Worm (Caenorhabditis elegans) whole organism, late embryonic: ENCODE results near the gene sax-1.

Experiments used
- C38D4.7 ChIP-seq: fragments of 200-800 bp; sonication (Bioruptor generic); optimal IDR thresholded peaks from 2 replicates; lab custom pipeline; 2018; ENCODE audit warnings: mild to moderate bottlenecking, missing genetic modification characterization, moderate library complexity, missing compliant biosample characterization
- F13H6.1 ChIP-seq: sonication (generic microtip); optimal IDR thresholded peaks from 2 replicates; lab custom pipeline; 2016; ENCODE audit warnings: missing genetic modification characterization, missing compliant biosample characterization
- K02D7.2 ChIP-seq: sonication (generic microtip); optimal IDR thresholded peaks from 2 replicates; lab custom pipeline; 2017; ENCODE audit warnings: mild to moderate bottlenecking, missing genetic modification characterization, missing compliant biosample characterization
- T23F11.4 ChIP-seq: fragments of 200-800 bp; sonication (Bioruptor generic); optimal IDR thresholded peaks from 2 replicates; lab custom pipeline; 2018; ENCODE audit warnings: mild to moderate bottlenecking, missing genetic modification characterization, missing compliant biosample characterization
- Y22D7AL.16 ChIP-seq: sonication (generic microtip); optimal IDR thresholded peaks from 2 replicates; lab custom pipeline; 2016; ENCODE audit warnings: missing genetic modification characterization, missing compliant biosample characterization
- ahr-1 ChIP-seq: sonication (generic microtip); optimal IDR thresholded peaks from 2 replicates; lab custom pipeline; 2016; ENCODE audit warnings: missing genetic modification characterization, missing compliant biosample characterization
- ama-1 ChIP-seq: fragments of 150-350 bp; optimal IDR thresholded peaks from 2 replicates; lab custom pipeline; 2014
- ceh-14 ChIP-seq: sonication (generic microtip); optimal IDR thresholded peaks from 2 replicates; lab custom pipeline; 2016; ENCODE audit warnings: missing genotype, missing genetic modification characterization, missing compliant biosample characterization
- ceh-18 ChIP-seq: sonication (generic microtip); optimal IDR thresholded peaks from 2 replicates; lab custom pipeline; 2016; ENCODE audit warnings: missing genetic modification characterization, missing compliant biosample characterization
- ceh-2 ChIP-seq: sonication (generic microtip); optimal IDR thresholded peaks from 2 replicates; lab custom pipeline; 2016; ENCODE audit warnings: missing genotype, missing genetic modification characterization, missing compliant biosample characterization
- ceh-22 ChIP-seq: sonication (generic microtip); optimal IDR thresholded peaks from 2 replicates; lab custom pipeline; 2017; ENCODE audit warnings: missing biosample characterization, missing genetic modification characterization
- ceh-24 ChIP-seq: sonication (generic microtip); optimal IDR thresholded peaks from 2 replicates; lab custom pipeline; 2016; ENCODE audit warnings: mild to moderate bottlenecking, missing genetic modification characterization, missing compliant biosample characterization
- ceh-30 ChIP-seq: fragments of 150-350 bp; optimal IDR thresholded peaks from 2 replicates; lab custom pipeline; 2014; ENCODE audit warnings: missing biosample characterization, missing genetic modification characterization
- ceh-31 ChIP-seq: sonication (generic microtip); optimal IDR thresholded peaks from 2 replicates; lab custom pipeline; 2016; ENCODE audit warnings: missing genetic modification characterization, missing compliant biosample characterization
- ceh-34 ChIP-seq: sonication (generic microtip); optimal IDR thresholded peaks from 2 replicates; lab custom pipeline; 2016; ENCODE audit warnings: mild to moderate bottlenecking, missing genetic modification characterization, missing compliant biosample characterization
- ceh-45 ChIP-seq: fragments of 200-800 bp; sonication (Bioruptor generic); IDR thresholded peaks from 2 replicates; pipeline ENCODE4 v1.3.6; 2022; ENCODE audit warnings: missing genetic modification reagents, missing genetic modification characterization, missing compliant biosample characterization
- ceh-48 ChIP-seq: sonication (generic microtip); optimal IDR thresholded peaks from 2 replicates; lab custom pipeline; 2016; ENCODE audit warnings: missing genetic modification characterization, inconsistent platforms, missing compliant biosample characterization
- ceh-6 ChIP-seq: fragments of 200-800 bp; sonication (Bioruptor generic); optimal IDR thresholded peaks from 2 replicates; lab custom pipeline; 2018; ENCODE audit warnings: mild to moderate bottlenecking, missing genetic modification characterization, missing compliant biosample characterization
- ceh-9 ChIP-seq: sonication (generic microtip); optimal IDR thresholded peaks from 2 replicates; lab custom pipeline; 2016; ENCODE audit warnings: mild to moderate bottlenecking, missing genetic modification characterization, inconsistent platforms, missing compliant biosample characterization
- che-1 ChIP-seq: sonication (generic microtip); optimal IDR thresholded peaks from 2 replicates; lab custom pipeline; 2016; ENCODE audit warnings: mild to moderate bottlenecking, missing genetic modification characterization, missing compliant biosample characterization
- dmd-4 ChIP-seq: sonication (generic microtip); optimal IDR thresholded peaks from 2 replicates; lab custom pipeline; 2016; ENCODE audit warnings: borderline replicate concordance, missing genetic modification characterization, missing compliant biosample characterization
- dve-1 ChIP-seq: sonication (generic microtip); optimal IDR thresholded peaks from 2 replicates; lab custom pipeline; 2017; ENCODE audit warnings: antibody characterized with exemption, mild to moderate bottlenecking, missing genetic modification characterization, missing compliant biosample characterization
- elt-2 ChIP-seq: sonication (generic microtip); optimal IDR thresholded peaks from 2 replicates; lab custom pipeline; 2016; ENCODE audit warnings: missing genetic modification reagents, missing genetic modification characterization, missing compliant biosample characterization
- elt-4 ChIP-seq: sonication (generic microtip); optimal IDR thresholded peaks from 2 replicates; lab custom pipeline; 2016; ENCODE audit warnings: missing genetic modification characterization, missing compliant biosample characterization
- ets-4 ChIP-seq: sonication (generic microtip); optimal IDR thresholded peaks from 2 replicates; lab custom pipeline; 2016; ENCODE audit warnings: missing genetic modification characterization, missing compliant biosample characterization
- fax-1 ChIP-seq: sonication (generic microtip); optimal IDR thresholded peaks from 2 replicates; lab custom pipeline; 2016; ENCODE audit warnings: missing genotype, missing genetic modification characterization, missing compliant biosample characterization
- fkh-6 ChIP-seq: sonication (generic microtip); optimal IDR thresholded peaks from 2 replicates; lab custom pipeline; 2016; ENCODE audit warnings: missing genetic modification characterization, missing compliant biosample characterization
- hlh-13 ChIP-seq: fragments of 200-800 bp; sonication (Bioruptor generic); optimal IDR thresholded peaks from 2 replicates; lab custom pipeline; 2018; ENCODE audit warnings: mild to moderate bottlenecking, missing genetic modification characterization, missing compliant biosample characterization
- hlh-15 ChIP-seq: sonication (generic microtip); optimal IDR thresholded peaks from 2 replicates; lab custom pipeline; 2016; ENCODE audit warnings: missing genetic modification characterization, missing compliant biosample characterization
- hlh-30 ChIP-seq: sonication (generic microtip); optimal IDR thresholded peaks from 2 replicates; lab custom pipeline; 2017; ENCODE audit warnings: antibody characterized with exemption, missing genetic modification characterization, missing compliant biosample characterization; ENCODE audit not compliant: insufficient read depth
- hlh-6 ChIP-seq: sonication (generic microtip); optimal IDR thresholded peaks from 2 replicates; lab custom pipeline; 2016; ENCODE audit warnings: missing genotype, missing genetic modification characterization, missing compliant biosample characterization
- lim-6 ChIP-seq: sonication (generic microtip); optimal IDR thresholded peaks from 2 replicates; lab custom pipeline; 2016; ENCODE audit warnings: missing genetic modification characterization, missing compliant biosample characterization
- lin-11 ChIP-seq: fragments of 200-800 bp; sonication (Bioruptor generic); optimal IDR thresholded peaks from 2 replicates; lab custom pipeline; 2018; ENCODE audit warnings: mild to moderate bottlenecking, missing genetic modification characterization, missing compliant biosample characterization
- madf-2 ChIP-seq: sonication (generic microtip); optimal IDR thresholded peaks from 2 replicates; lab custom pipeline; 2017; ENCODE audit warnings: missing genetic modification characterization, missing compliant biosample characterization
- nfya-1 ChIP-seq: sonication (generic microtip); optimal IDR thresholded peaks from 2 replicates; lab custom pipeline; 2017; ENCODE audit warnings: missing genetic modification characterization, mild to moderate bottlenecking, missing compliant biosample characterization, antibody characterized with exemption, moderate library complexity
- nhr-11 ChIP-seq: fragments of 150-350 bp; optimal IDR thresholded peaks from 2 replicates; lab custom pipeline; 2014; ENCODE audit warnings: missing biosample characterization, missing genetic modification characterization
- nhr-232 ChIP-seq: sonication (generic microtip); optimal IDR thresholded peaks from 2 replicates; lab custom pipeline; 2016; ENCODE audit warnings: missing genetic modification characterization, missing compliant biosample characterization
- npax-4 ChIP-seq: sonication (generic microtip); optimal IDR thresholded peaks from 2 replicates; lab custom pipeline; 2016; ENCODE audit warnings: missing genetic modification characterization, missing compliant biosample characterization
- pag-3 ChIP-seq: sonication (generic microtip); optimal IDR thresholded peaks from 2 replicates; lab custom pipeline; 2016; ENCODE audit warnings: missing compliant biosample characterization, missing genetic modification characterization, borderline replicate concordance
- pat-9 ChIP-seq: fragments of 200-800 bp; sonication (Bioruptor generic); optimal IDR thresholded peaks from 2 replicates; lab custom pipeline; 2018; ENCODE audit warnings: mild to moderate bottlenecking, missing genetic modification characterization, moderate library complexity, missing compliant biosample characterization
- pax-1 ChIP-seq: fragments of 150-350 bp; optimal IDR thresholded peaks from 2 replicates; lab custom pipeline; 2014; ENCODE audit warnings: missing biosample characterization, missing genetic modification characterization
- pha-2 ChIP-seq: sonication (generic microtip); optimal IDR thresholded peaks from 2 replicates; lab custom pipeline; 2017; ENCODE audit warnings: mild to moderate bottlenecking, missing genetic modification characterization, missing compliant biosample characterization
- pha-4 ChIP-seq: fragments of 150-350 bp; optimal IDR thresholded peaks from 2 replicates; lab custom pipeline; 2018; ENCODE audit warnings: missing biosample characterization, missing genetic modification reagents, missing genetic modification characterization
- pqm-1 ChIP-seq: sonication (generic microtip); optimal IDR thresholded peaks from 2 replicates; lab custom pipeline; 2016; ENCODE audit warnings: missing genetic modification characterization, missing compliant biosample characterization
- ref-2 ChIP-seq: sonication (generic microtip); optimal IDR thresholded peaks from 2 replicates; lab custom pipeline; 2016; ENCODE audit warnings: missing genetic modification characterization, missing compliant biosample characterization
- rnt-1 ChIP-seq: sonication (generic microtip); optimal IDR thresholded peaks from 2 replicates; lab custom pipeline; 2016; ENCODE audit warnings: missing genetic modification characterization, missing compliant biosample characterization
- sdc-2 ChIP-seq: sonication (generic microtip); optimal IDR thresholded peaks from 2 replicates; lab custom pipeline; 2016; ENCODE audit warnings: missing genotype, missing genetic modification characterization, missing compliant biosample characterization
- sox-2 ChIP-seq: fragments of 200-800 bp; sonication (Bioruptor generic); IDR thresholded peaks from 2 replicates; pipeline ENCODE4 v1.3.6; 2022; ENCODE audit warnings: missing genetic modification reagents, missing genetic modification characterization, missing compliant biosample characterization
- sox-4 ChIP-seq: sonication (generic microtip); optimal IDR thresholded peaks from 2 replicates; lab custom pipeline; 2017; ENCODE audit warnings: mild to moderate bottlenecking, missing genetic modification characterization, inconsistent platforms, missing compliant biosample characterization
- syd-9 ChIP-seq: sonication (generic microtip); optimal IDR thresholded peaks from 2 replicates; lab custom pipeline; 2016; ENCODE audit warnings: mild to moderate bottlenecking, missing genetic modification characterization, moderate library complexity, missing compliant biosample characterization
- tbx-7 ChIP-seq: sonication (generic microtip); optimal IDR thresholded peaks from 2 replicates; lab custom pipeline; 2016; ENCODE audit warnings: missing genotype, missing genetic modification characterization, missing compliant biosample characterization
- ttx-3 ChIP-seq: sonication (generic microtip); optimal IDR thresholded peaks from 2 replicates; lab custom pipeline; 2016; ENCODE audit warnings: missing genetic modification reagents, missing genetic modification characterization, missing compliant biosample characterization
- unc-86 ChIP-seq: sonication (generic microtip); optimal IDR thresholded peaks from 2 replicates; lab custom pipeline; 2016; ENCODE audit warnings: missing genetic modification characterization, missing compliant biosample characterization
- zip-5 ChIP-seq: sonication (generic microtip); optimal IDR thresholded peaks from 2 replicates; lab custom pipeline; 2016; ENCODE audit warnings: missing genetic modification characterization, missing compliant biosample characterization

Gene sax-1

DNA sequence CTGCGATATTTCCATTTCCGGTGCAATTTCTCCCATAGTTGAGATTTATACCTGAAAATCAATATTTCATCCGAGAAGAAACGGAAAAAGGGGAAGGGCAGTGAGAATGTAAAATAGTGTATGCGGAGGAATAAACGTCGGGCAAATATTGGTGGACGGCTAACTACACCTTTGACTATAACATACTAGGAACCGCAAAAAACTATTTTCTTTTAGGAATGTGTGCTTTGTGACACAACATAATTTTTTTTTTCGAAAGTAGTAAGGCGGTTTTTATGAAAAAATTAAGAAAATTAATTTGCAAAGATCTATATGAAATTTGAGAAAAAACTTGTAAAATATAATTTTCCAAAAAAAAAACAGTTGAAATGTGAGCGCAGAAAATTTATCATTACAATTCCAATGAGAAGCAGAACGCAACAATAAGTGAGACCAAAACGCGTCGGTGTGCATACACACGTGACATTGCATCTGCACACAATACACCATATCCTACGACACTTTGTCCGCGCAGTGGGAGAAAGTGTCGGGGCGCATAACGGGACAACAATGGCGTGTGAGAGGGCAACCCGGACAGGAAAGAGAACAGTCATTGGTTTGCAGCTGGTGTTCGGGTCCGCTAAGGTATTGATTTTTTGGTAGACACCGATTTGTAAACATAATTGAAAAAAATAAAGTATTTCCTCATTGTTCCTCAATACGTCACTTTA, at the start of gene sax-1, which contains the start of gene R11G1.2:
Gene sax-1 (minus strand): TSS at position 51 of the 710 bp plus-strand sequence.
Gene R11G1.2 (plus strand): TSS at position 515 of the 710 bp plus-strand sequence.
- TF ChIP-seq pat-9 (tag; lab: Kevin White, UChicago) (no peak), fkh-6 (tag; lab: Kevin White, UChicago) (no peak), lin-11 (tag; lab: Kevin White, UChicago) (no peak), pha-4 (tag; lab: Kevin White, UChicago) (no peak), hlh-6 (tag; lab: Kevin White, UChicago) (no peak), ahr-1 (tag; lab: Kevin White, UChicago) (no peak), ref-2 (peak; percentile 61), F13H6.1 (no peak), nhr-11 (tag; lab: Kevin White, UChicago) (no peak), ttx-3 (tag; lab: Kevin White, UChicago) (no peak), hlh-30 (tag; lab: Kevin White, UChicago) (peak; percentile 97), dmd-4 (tag; lab: Kevin White, UChicago) (no peak), K02D7.2 (tag; lab: Kevin White, UChicago) (no peak), fax-1 (tag; lab: Kevin White, UChicago) (no peak), ceh-2 (tag; lab: Kevin White, UChicago) (peak; percentile 2), sdc-2 (tag; lab: Kevin White, UChicago) (peak; percentile 56), ceh-34 (tag; lab: Kevin White, UChicago) (no peak), Y22D7AL.16 (tag; lab: Kevin White, UChicago) (no peak), syd-9 (no peak), zip-5 (no peak), pqm-1 (tag; lab: Kevin White, UChicago) (no peak), ceh-31 (tag; lab: Kevin White, UChicago) (peak; percentile 57), hlh-15 (tag; lab: Kevin White, UChicago) (no peak), T23F11.4 (no peak), che-1 (tag; lab: Kevin White, UChicago) (no peak), ceh-24 (tag; lab: Kevin White, UChicago) (no peak), ceh-30 (peak; percentile 43), nhr-232 (tag; lab: Kevin White, UChicago) (no peak), ceh-14 (tag; lab: Kevin White, UChicago) (no peak), pag-3 (tag; lab: Kevin White, UChicago) (no peak), ama-1 (lab: Kevin White, UChicago) (no peak), ceh-18 (tag; lab: Kevin White, UChicago) (peak; percentile 5), tbx-7 (tag; lab: Kevin White, UChicago) (no peak), pax-1 (tag; lab: Kevin White, UChicago) (no peak), ceh-45 (GFP tag; lab: Robert Waterston, UW) (no peak), npax-4 (no peak), ceh-22 (tag; lab: Kevin White, UChicago) (no peak), elt-2 (no peak), rnt-1 (tag; lab: Kevin White, UChicago) (no peak), elt-4 (tag; lab: Kevin White, UChicago) (no peak), ceh-6 (GFP tag; lab: Kevin White, UChicago) (no peak), C38D4.7 (no peak), hlh-13 (GFP tag; lab: Kevin White, UChicago) (no peak), pha-2 (tag; lab: Kevin White, UChicago) (no peak), unc-86 (tag; lab: Kevin White, UChicago) (no peak), sox-4 (no peak), ets-4 (tag; lab: Kevin White, UChicago) (no peak), nfya-1 (peak; percentile 69), madf-2 (no peak), ceh-9 (tag; lab: Kevin White, UChicago) (no peak), dve-1 (tag; lab: Kevin White, UChicago) (no peak), lim-6 (tag; lab: Kevin White, UChicago) (no peak), sox-2 (GFP tag; lab: Robert Waterston, UW) (peak; percentile 53), ceh-48 (tag; lab: Kevin White, UChicago) (peak; percentile 52)
